Worm (Caenorhabditis elegans) whole organism, L1 larva: ENCODE results near the gene srh-46.
A peak's percentile ranks its signal among the peaks of the same experiment; 100 is the strongest.

ENCODE experiments used
- F16B12.6 ChIP-seq: fragments of 150-350 bp; optimal IDR thresholded peaks from 2 replicates; lab custom pipeline; 2014; ENCODE audit warnings: missing biosample characterization, missing genetic modification characterization
- Y116A8C.19 ChIP-seq: sonication (generic microtip); optimal IDR thresholded peaks from 2 replicates; lab custom pipeline; 2016; ENCODE audit warnings: missing compliant biosample characterization, missing genetic modification characterization, borderline replicate concordance
- aha-1 ChIP-seq: fragments of 150-350 bp; optimal IDR thresholded peaks from 2 replicates; lab custom pipeline; 2014; ENCODE audit warnings: missing biosample characterization, missing genetic modification characterization
- alr-1 ChIP-seq: fragments of 200-800 bp; sonication (Bioruptor generic); optimal IDR thresholded peaks from 2 replicates; lab custom pipeline; 2018; ENCODE audit warnings: borderline replicate concordance, mild to moderate bottlenecking, missing genetic modification characterization, missing compliant biosample characterization
- aly-2 ChIP-seq: fragments of 150-350 bp; optimal IDR thresholded peaks from 2 replicates; lab custom pipeline; 2014; ENCODE audit warnings: missing biosample characterization, missing genetic modification characterization
- blmp-1 ChIP-seq: fragments of 150-350 bp; optimal IDR thresholded peaks from 2 replicates; lab custom pipeline; 2014; ENCODE audit warnings: missing biosample characterization, missing genetic modification characterization
- ceh-63 ChIP-seq: fragments of 200-800 bp; sonication (Bioruptor generic); optimal IDR thresholded peaks from 2 replicates; lab custom pipeline; 2018; ENCODE audit warnings: mild to moderate bottlenecking, missing genetic modification characterization, missing compliant biosample characterization
- ceh-88 ChIP-seq: fragments of 200-800 bp; sonication (Bioruptor generic); IDR thresholded peaks from 2 replicates; pipeline ENCODE4 v1.3.6; 2022; ENCODE audit warnings: missing genetic modification characterization, missing compliant biosample characterization
- ceh-90 ChIP-seq: sonication (generic microtip); optimal IDR thresholded peaks from 2 replicates; lab custom pipeline; 2016; ENCODE audit warnings: missing genetic modification characterization, missing compliant biosample characterization
- efl-3 ChIP-seq: fragments of 200-800 bp; sonication (Bioruptor generic); optimal IDR thresholded peaks from 2 replicates; lab custom pipeline; 2018; ENCODE audit warnings: mild to moderate bottlenecking, missing genetic modification characterization, missing compliant biosample characterization
- elt-2 ChIP-seq: sonication (generic microtip); optimal IDR thresholded peaks from 2 replicates; lab custom pipeline; 2016; ENCODE audit warnings: missing genetic modification characterization, mild to moderate bottlenecking, inconsistent platforms, missing compliant biosample characterization, missing genetic modification reagents
- elt-3 ChIP-seq, 6 experiments: fragments of 150-350 bp in 1 of 6; sonication (generic microtip); optimal IDR thresholded peaks; 2 replicates each; lab custom pipeline; 2017 to 2018; ENCODE audit warnings: missing biosample characterization in 6 of 6, missing genetic modification characterization in 6 of 6, inconsistent platforms in 1 of 6
- fkh-8 ChIP-seq: sonication (generic microtip); optimal IDR thresholded peaks from 2 replicates; lab custom pipeline; 2016; ENCODE audit warnings: mild to moderate bottlenecking, missing genetic modification characterization, missing compliant biosample characterization
- hlh-17 ChIP-seq: fragments of 200-800 bp; sonication (Bioruptor generic); optimal IDR thresholded peaks from 2 replicates; lab custom pipeline; 2018; ENCODE audit warnings: missing genetic modification characterization, mild to moderate bottlenecking, missing compliant biosample characterization, moderate library complexity, borderline replicate concordance
- hlh-4 ChIP-seq: sonication (generic microtip); optimal IDR thresholded peaks from 2 replicates; lab custom pipeline; 2016; ENCODE audit warnings: mild to moderate bottlenecking, missing genetic modification characterization, missing compliant biosample characterization
- isw-1 ChIP-seq: fragments of 200-800 bp; sonication (Bioruptor generic); IDR thresholded peaks from 2 replicates; pipeline ENCODE4 v1.3.6; 2022; ENCODE audit warnings: missing genetic modification characterization, missing compliant biosample characterization
- lin-14 ChIP-seq: fragments of 200-800 bp; sonication (Bioruptor generic); optimal IDR thresholded peaks from 2 replicates; lab custom pipeline; 2018; ENCODE audit warnings: mild to moderate bottlenecking, missing genetic modification characterization, moderate library complexity, missing compliant biosample characterization
- lin-15B ChIP-seq: fragments of 150-350 bp; sonication (generic microtip); optimal IDR thresholded peaks from 3 replicates; lab custom pipeline; 2014; ENCODE audit warnings: missing biosample characterization, missing genetic modification characterization
- lsy-2 ChIP-seq, 2 experiments: fragments of 150-350 bp; optimal IDR thresholded peaks; 2 replicates each; lab custom pipeline; 2014; ENCODE audit warnings: missing biosample characterization in 2 of 2, missing genetic modification characterization in 2 of 2
- mab-9 ChIP-seq: fragments of 200-800 bp; sonication (Bioruptor generic); IDR thresholded peaks from 2 replicates; pipeline ENCODE4 v1.3.6; 2022; ENCODE audit warnings: missing genetic modification reagents, missing genetic modification characterization, missing compliant biosample characterization
- mef-2 ChIP-seq: fragments of 150-350 bp; optimal IDR thresholded peaks from 2 replicates; lab custom pipeline; 2014; ENCODE audit warnings: missing biosample characterization, missing genetic modification characterization
- nhr-19 ChIP-seq: fragments of 200-800 bp; sonication (Bioruptor generic); conservative IDR thresholded peaks from 2 replicates; pipeline ENCODE4 v1.3.6; 2022; ENCODE audit warnings: missing genetic modification characterization, missing compliant biosample characterization
- nhr-237 ChIP-seq: fragments of 150-350 bp; optimal IDR thresholded peaks from 2 replicates; lab custom pipeline; 2014; ENCODE audit warnings: missing biosample characterization, missing genetic modification characterization
- nhr-28 ChIP-seq: fragments of 150-350 bp; optimal IDR thresholded peaks from 2 replicates; lab custom pipeline; 2014; ENCODE audit warnings: missing biosample characterization, missing genetic modification characterization
- nhr-71 ChIP-seq: sonication (generic microtip); optimal IDR thresholded peaks from 2 replicates; lab custom pipeline; 2016; ENCODE audit warnings: mild to moderate bottlenecking, missing genetic modification characterization, moderate library complexity, missing compliant biosample characterization
- nhr-76 ChIP-seq: sonication (generic microtip); optimal IDR thresholded peaks from 2 replicates; lab custom pipeline; 2017; ENCODE audit warnings: missing biosample characterization, missing genetic modification characterization
- nhr-84 ChIP-seq: sonication (generic microtip); optimal IDR thresholded peaks from 2 replicates; lab custom pipeline; 2017; ENCODE audit warnings: missing biosample characterization, missing genetic modification characterization
- nhr-85 ChIP-seq: sonication (generic microtip); peaks from one replicate; lab custom pipeline; 2016; ENCODE audit warnings: missing genetic modification characterization, inconsistent platforms, missing compliant biosample characterization
- pax-3 ChIP-seq: fragments of 200-800 bp; sonication (Bioruptor generic); optimal IDR thresholded peaks from 2 replicates; lab custom pipeline; 2018; ENCODE audit warnings: mild to moderate bottlenecking, missing genetic modification characterization, moderate library complexity, missing compliant biosample characterization
- pqm-1 ChIP-seq: sonication (generic microtip); optimal IDR thresholded peaks from 3 replicates; lab custom pipeline; 2017; ENCODE audit warnings: missing biosample characterization, missing genetic modification characterization
- skn-1 ChIP-seq: fragments of 150-350 bp; optimal IDR thresholded peaks from 2 replicates; lab custom pipeline; 2014; ENCODE audit warnings: missing biosample characterization, missing genetic modification characterization
- sup-37 ChIP-seq: fragments of 200-800 bp; sonication (Bioruptor generic); optimal IDR thresholded peaks from 2 replicates; lab custom pipeline; 2018; ENCODE audit warnings: mild to moderate bottlenecking, missing genetic modification characterization, missing compliant biosample characterization
- tbx-2 ChIP-seq: sonication (generic microtip); optimal IDR thresholded peaks from 2 replicates; lab custom pipeline; 2016; ENCODE audit warnings: missing genetic modification characterization, missing compliant biosample characterization
- xbp-1 ChIP-seq: sonication (generic microtip); optimal IDR thresholded peaks from 2 replicates; lab custom pipeline; 2016; ENCODE audit warnings: missing genetic modification characterization, missing compliant biosample characterization
- zag-1 ChIP-seq: fragments of 150-350 bp; optimal IDR thresholded peaks from 2 replicates; lab custom pipeline; 2014; ENCODE audit warnings: missing biosample characterization, missing genetic modification characterization

Gene srh-46

ce11 chrV:11268791-11269190 is 33.9 kb downstream of the srh-46 start, which contains the start of gene str-115:
Gene str-115, plus strand, starts transcription at chrV:11269091.
- TF ChIP-seq alr-1 (tag; lab: Kevin White, UChicago) (no peak), ceh-90 (tag; lab: Kevin White, UChicago) (no peak), efl-3 (GFP tag; lab: Kevin White, UChicago) (no peak), mef-2 (tag; lab: Kevin White, UChicago) (no peak), nhr-76 (tag; lab: Kevin White, UChicago) (no peak), lsy-2 (tag; optimal IDR thresholded peaks at IDR 0.05; lab: Kevin White, UChicago) (no peak), nhr-84 (tag; lab: Kevin White, UChicago) (no peak), ceh-63 (no peak), nhr-85 (tag; lab: Kevin White, UChicago) (no peak)
- TF ChIP-seq, all 84 proteins: peak for 0

DNA sequence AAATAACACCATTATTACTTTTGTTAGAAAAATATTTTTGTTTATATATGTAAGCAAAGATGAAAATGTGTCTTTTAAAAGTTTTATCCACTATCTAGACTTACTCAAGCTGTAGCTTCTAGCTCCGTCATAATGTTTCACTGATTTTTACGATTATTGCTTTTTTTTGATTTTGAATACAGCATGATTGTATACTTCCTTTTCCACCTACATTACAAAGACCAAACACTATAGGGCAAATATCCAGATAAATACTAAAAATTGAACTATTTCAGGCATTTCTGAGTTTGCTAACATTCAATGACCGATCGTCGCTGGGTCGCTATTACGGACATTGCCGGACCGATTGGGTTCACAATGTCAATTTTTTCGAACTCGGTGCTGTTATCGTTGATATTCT is 36.0 kb downstream of the srh-46 start, which contains the start of gene str-116:
str-116 (plus strand) TSS at position 301 of the 400 bp plus-strand sequence.
- no peak for TF ChIP-seq sup-37 (GFP tag; lab: Kevin White, UChicago)
- TF ChIP-seq fkh-8, result no peak
- TF ChIP-seq aha-1 (tag; lab: Kevin White, UChicago), result no peak
- no peak for TF ChIP-seq isw-1 (GFP tag; lab: Robert Waterston, UW)
- TF ChIP-seq skn-1 (tag; lab: Kevin White, UChicago), result no peak
- no peak for TF ChIP-seq nhr-19 (GFP tag; lab: Robert Waterston, UW)
- no peak for TF ChIP-seq nhr-84 (tag; lab: Kevin White, UChicago)
- TF ChIP-seq tbx-2 (tag; lab: Kevin White, UChicago), result no peak
- no peak for TF ChIP-seq blmp-1 (tag; lab: Kevin White, UChicago)
- no peak for TF ChIP-seq F16B12.6 (tag; lab: Kevin White, UChicago)
- TF ChIP-seq xbp-1 (tag; lab: Kevin White, UChicago), result no peak
- no peak for TF ChIP-seq nhr-28
- TF ChIP-seq Y116A8C.19 (tag; lab: Kevin White, UChicago), result no peak
- TF ChIP-seq hlh-4, result no peak
- TF ChIP-seq mab-9 (GFP tag; lab: Robert Waterston, UW), result no peak
- TF ChIP-seq nhr-71, result no peak
- TF ChIP-seq lin-14 (GFP tag; lab: Kevin White, UChicago), result no peak

- TF ChIP-seq hlh-17 (GFP tag; lab: Kevin White, UChicago) (no peak), elt-2 (tag; lab: Kevin White, UChicago) (peak; percentile 56)
- TF ChIP-seq, all 84 proteins: peak for 1
Observed at ce11 chrV:11265482-11265881, 37.2 kb downstream of the srh-46 start, which contains the start of gene cln-3.1. Gene cln-3.1, minus strand, starts transcription at chrV:11265652.

ce11 chrV:11263025-11263424 is 39.7 kb downstream of the srh-46 start, which contains the start of gene F07B10.4:
Gene F07B10.4, minus strand, starts transcription at chrV:11263125.
- peak; percentile 11 for TF ChIP-seq fkh-8
- no peak for TF ChIP-seq zag-1 (tag; lab: Kevin White, UChicago)
- TF ChIP-seq pqm-1 (tag; lab: Kevin White, UChicago), result no peak
- no peak for TF ChIP-seq nhr-237 (tag; lab: Kevin White, UChicago)
- no peak for TF ChIP-seq ceh-88 (GFP tag; lab: Robert Waterston, UW)

DNA sequence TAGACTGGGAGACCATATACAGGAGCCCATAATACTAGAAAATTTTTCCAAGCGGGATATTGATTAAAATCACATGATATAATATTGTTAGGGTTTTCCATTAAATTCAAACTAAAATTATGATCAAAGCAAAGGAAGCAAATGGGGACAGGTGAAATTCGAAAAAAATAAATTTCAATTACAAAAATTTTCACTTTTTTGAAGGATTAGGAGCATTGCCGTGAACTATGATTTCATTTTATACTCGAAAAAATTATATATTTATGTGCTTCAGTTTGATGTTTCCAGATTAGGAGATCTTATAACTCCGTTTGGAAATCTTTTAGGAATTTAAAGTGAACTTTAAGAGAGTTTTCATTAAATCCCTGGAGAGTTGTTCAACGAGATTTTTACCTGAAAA is 42.1 kb downstream of the srh-46 start, which contains the start of gene F07B10.7:
F07B10.7 (minus strand) TSS at position 101 of the 400 bp plus-strand sequence.
- no peak for TF ChIP-seq pax-3
- TF ChIP-seq aly-2 (tag; lab: Kevin White, UChicago), result no peak
- no peak for TF ChIP-seq skn-1 (tag; lab: Kevin White, UChicago)
- TF ChIP-seq elt-3 (tag; optimal IDR thresholded peaks at IDR 0.05; lab: Kevin White, UChicago), result no peak
- TF ChIP-seq alr-1 (tag; lab: Kevin White, UChicago), result no peak
- no peak for TF ChIP-seq lin-15B (tag; lab: Kevin White, UChicago)
